Fruit fly (Drosophila melanogaster) whole organism, adult: ENCODE data around the gene Sytbeta.
A peak's percentile ranks its signal among the peaks of the same experiment; 100 is the strongest.

ENCODE experiments used
- CG11617 ChIP-seq: fragments of 200-800 bp; sonication (Bioruptor generic); optimal IDR thresholded peaks from 2 replicates; lab custom pipeline; 2017; ENCODE audit warnings: mild to moderate bottlenecking, missing biosample characterization, missing genetic modification reagents, missing genetic modification characterization
- CG12768 ChIP-seq: fragments of 200-800 bp; sonication (Bioruptor generic); optimal IDR thresholded peaks from 2 replicates; lab custom pipeline; 2017; ENCODE audit warnings: missing biosample characterization, missing genetic modification characterization, mild to moderate bottlenecking, moderate library complexity, missing genetic modification reagents
- CG14711 ChIP-seq: fragments of 200-800 bp; sonication (Bioruptor generic); optimal IDR thresholded peaks from 2 replicates; lab custom pipeline; 2018; ENCODE audit warnings: missing biosample characterization, mild to moderate bottlenecking, missing genetic modification characterization, moderate library complexity
- CG1620 ChIP-seq: fragments of 200-800 bp; sonication (Bioruptor generic); optimal IDR thresholded peaks from 2 replicates; lab custom pipeline; 2016; ENCODE audit warnings: missing biosample characterization, missing genetic modification characterization
- CG33017 ChIP-seq: fragments of 200-800 bp; sonication (Bioruptor generic); optimal IDR thresholded peaks from 2 replicates; lab custom pipeline; 2018; ENCODE audit warnings: missing biosample characterization, mild to moderate bottlenecking, missing genetic modification characterization, moderate library complexity
- CG5204 ChIP-seq: fragments of 200-800 bp; sonication (Bioruptor generic); optimal IDR thresholded peaks from 2 replicates; lab custom pipeline; 2016; ENCODE audit warnings: missing biosample characterization, missing genetic modification characterization
- CG7045 ChIP-seq: fragments of 200-800 bp; sonication (Bioruptor generic); optimal IDR thresholded peaks from 2 replicates; lab custom pipeline; 2017; ENCODE audit warnings: missing biosample characterization, mild to moderate bottlenecking, missing genetic modification characterization
- CG7101 ChIP-seq: fragments of 200-800 bp; sonication (Bioruptor generic); optimal IDR thresholded peaks from 2 replicates; lab custom pipeline; 2018; ENCODE audit warnings: missing biosample characterization, mild to moderate bottlenecking, missing genetic modification characterization, moderate library complexity
- Clk ChIP-seq: fragments of 200-800 bp; sonication (Bioruptor generic); optimal IDR thresholded peaks from 2 replicates; lab custom pipeline; 2017; ENCODE audit warnings: missing biosample characterization, missing genetic modification characterization
- Crg-1 ChIP-seq: fragments of 200-800 bp; sonication (Bioruptor generic); optimal IDR thresholded peaks from 2 replicates; lab custom pipeline; 2016; ENCODE audit warnings: missing biosample characterization, missing genetic modification characterization
- Hr96 ChIP-seq: fragments of 200-800 bp; sonication (Bioruptor generic); optimal IDR thresholded peaks from 2 replicates; lab custom pipeline; 2016; ENCODE audit warnings: missing biosample characterization, missing genetic modification characterization
- Mnt ChIP-seq: fragments of 200-800 bp; sonication (Bioruptor generic); optimal IDR thresholded peaks from 2 replicates; lab custom pipeline; 2016; ENCODE audit warnings: missing biosample characterization, mild to moderate bottlenecking, missing genetic modification characterization
- bab1 ChIP-seq: fragments of 200-800 bp; sonication (Bioruptor generic); optimal IDR thresholded peaks from 3 replicates; lab custom pipeline; 2019; ENCODE audit warnings: missing biosample characterization, mild to moderate bottlenecking, missing genetic modification characterization, moderate library complexity
- cic ChIP-seq: fragments of 200-800 bp; sonication (Bioruptor generic); optimal IDR thresholded peaks from 2 replicates; lab custom pipeline; 2017; ENCODE audit warnings: missing biosample characterization, mild to moderate bottlenecking, missing genetic modification characterization, moderate library complexity
- cnc ChIP-seq, 2 experiments: fragments of >200 bp; optimal IDR thresholded peaks; 2 replicates each; lab custom pipeline; 2017
- kay ChIP-seq: fragments of 200-800 bp; sonication (Bioruptor generic); peaks from one replicate; lab custom pipeline; 2016; ENCODE audit warnings: missing biosample characterization, missing genetic modification characterization, borderline replicate concordance
- ovo ChIP-seq: fragments of 200-800 bp; sonication (Bioruptor generic); optimal IDR thresholded peaks from 2 replicates; lab custom pipeline; 2016; ENCODE audit warnings: missing biosample characterization, missing genetic modification characterization
- pad ChIP-seq: fragments of 200-800 bp; sonication (Bioruptor generic); optimal IDR thresholded peaks from 3 replicates; lab custom pipeline; 2017; ENCODE audit warnings: missing biosample characterization, missing genetic modification characterization, mild to moderate bottlenecking, moderate library complexity, missing genetic modification reagents
- tj ChIP-seq: fragments of 200-800 bp; sonication (Bioruptor generic); optimal IDR thresholded peaks from 3 replicates; lab custom pipeline; 2017; ENCODE audit warnings: missing biosample characterization, mild to moderate bottlenecking, missing genetic modification characterization, moderate library complexity
- toe ChIP-seq: fragments of 200-800 bp; sonication (Bioruptor generic); optimal IDR thresholded peaks from 2 replicates; lab custom pipeline; 2016; ENCODE audit warnings: missing biosample characterization, missing genetic modification characterization

Sytbeta gene

dm6 chr3L:15064877-15065276 lies at the start of gene Sytbeta:
TSS of gene Sytbeta (minus strand) at chr3L:15064977.
- TF ChIP-seq Mnt, result no peak
- TF ChIP-seq kay (GFP tag; lab: Kevin White, UChicago), result no peak

dm6 chr3L:15113257-15113656 lies 48.5 kb upstream of the Sytbeta start, which contains the start of gene CG13458:
TSS of gene CG13458 (plus strand) at chr3L:15113557.
- TF ChIP-seq Mnt, result peak; percentile 33
- peak; percentile 3 for TF ChIP-seq kay (GFP tag; lab: Kevin White, UChicago)
- no peak for TF ChIP-seq Crg-1
- TF ChIP-seq CG7045, result no peak
- no peak for TF ChIP-seq CG33017

DNA sequence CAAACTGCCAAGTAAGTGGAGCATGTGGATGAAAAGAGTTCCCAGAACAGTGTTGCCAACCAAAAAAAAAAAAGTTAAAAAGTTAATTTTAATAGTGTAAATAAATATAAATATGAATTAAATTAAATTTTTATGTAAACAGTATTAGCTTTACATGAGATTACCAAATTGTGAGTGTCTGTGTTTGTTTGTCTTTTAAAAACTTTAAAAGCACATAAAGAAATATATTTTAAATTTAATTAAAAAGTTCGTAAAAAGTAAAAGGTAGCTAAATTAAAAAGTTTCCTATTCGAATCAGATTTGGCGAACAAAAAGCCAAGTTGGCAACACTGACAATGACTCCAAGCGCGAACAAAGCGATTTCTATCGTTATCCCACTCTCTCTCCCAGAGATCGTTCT lies 44.2 kb upstream of the Sytbeta start:
- TF ChIP-seq CG33017, result no peak
- no peak for TF ChIP-seq CG5204 (GFP tag; lab: Kevin White, UChicago)
- no peak for TF ChIP-seq cic (GFP tag; lab: Kevin White, UChicago)
- TF ChIP-seq CG12768 (GFP tag; lab: Kevin White, UChicago), result no peak
- TF ChIP-seq Hr96 (GFP tag; lab: Kevin White, UChicago), result no peak
- no peak for TF ChIP-seq CG1620 (GFP tag; lab: Kevin White, UChicago)
- no peak for TF ChIP-seq toe (GFP tag; lab: Kevin White, UChicago)
- no peak for TF ChIP-seq bab1 (GFP tag; lab: Kevin White, UChicago)
- no peak for TF ChIP-seq tj
- no peak for TF ChIP-seq Clk (GFP tag; lab: Kevin White, UChicago)
- no peak for TF ChIP-seq pad (GFP tag; lab: Kevin White, UChicago)
- TF ChIP-seq CG11617 (GFP tag; lab: Kevin White, UChicago), result no peak
- no peak for TF ChIP-seq ovo (GFP tag; lab: Kevin White, UChicago)
- no peak for TF ChIP-seq Crg-1
- TF ChIP-seq Mnt, result no peak
- TF ChIP-seq cnc (optimal IDR thresholded peaks at IDR 0.05; lab: Kevin White, UChicago), result no peak
- no peak for TF ChIP-seq CG7101 (tag; lab: Kevin White, UChicago)
- no peak for TF ChIP-seq CG7045
- TF ChIP-seq kay (GFP tag; lab: Kevin White, UChicago), result no peak
- no peak for TF ChIP-seq CG14711 (tag; lab: Kevin White, UChicago)

DNA sequence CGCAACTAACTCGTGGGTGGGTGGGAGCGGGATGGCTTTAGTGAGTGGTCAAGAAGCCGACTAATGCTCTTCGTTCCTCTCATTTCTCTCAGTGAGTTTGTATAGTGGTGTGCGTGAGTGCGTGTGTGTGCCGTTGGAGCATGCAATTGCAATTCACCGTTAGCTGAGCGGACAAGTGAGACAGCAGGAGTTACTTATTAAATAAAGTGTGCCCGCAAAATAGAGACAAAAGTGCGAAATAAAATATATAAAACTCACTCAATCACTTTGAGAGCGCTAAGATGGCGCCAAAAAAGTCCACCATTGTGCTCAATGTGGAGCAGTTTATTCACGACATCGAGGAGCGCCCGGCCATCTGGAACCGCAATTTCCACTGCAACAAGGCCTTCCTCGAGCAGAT lies 43.7 kb upstream of the Sytbeta start:
- TF ChIP-seq CG7101 (tag; lab: Kevin White, UChicago) (no peak), pad (GFP tag; lab: Kevin White, UChicago) (peak; percentile 24), ovo (GFP tag; lab: Kevin White, UChicago) (peak; percentile 45), Crg-1 (no peak)

dm6 chr3L:15107776-15108379 lies 43.1 kb upstream of the Sytbeta start:
- TF ChIP-seq bab1 (GFP tag; lab: Kevin White, UChicago), result peak; percentile 52
- peak; percentile 7 for TF ChIP-seq Hr96 (GFP tag; lab: Kevin White, UChicago)
- TF ChIP-seq Clk (GFP tag; lab: Kevin White, UChicago), result no peak
- TF ChIP-seq CG7101 (tag; lab: Kevin White, UChicago), result peak; percentile 64
- no peak for TF ChIP-seq cic (GFP tag; lab: Kevin White, UChicago)
- no peak for TF ChIP-seq Mnt
- TF ChIP-seq pad (GFP tag; lab: Kevin White, UChicago), result peak; percentile 66
- peak; percentile 19 for TF ChIP-seq CG33017
- no peak for TF ChIP-seq cnc (optimal IDR thresholded peaks at IDR 0.05; lab: Kevin White, UChicago)
- no peak for TF ChIP-seq ovo (GFP tag; lab: Kevin White, UChicago)
- TF ChIP-seq CG14711 (tag; lab: Kevin White, UChicago), result peak; percentile 60
- TF ChIP-seq CG11617 (GFP tag; lab: Kevin White, UChicago), result peak; percentile 63
- TF ChIP-seq CG1620 (GFP tag; lab: Kevin White, UChicago), result no peak
- TF ChIP-seq CG5204 (GFP tag; lab: Kevin White, UChicago), result peak; percentile 7
- peak; percentile 5 for TF ChIP-seq tj
- TF ChIP-seq CG7045, result peak; percentile 24
- peak; percentile 31 for TF ChIP-seq kay (GFP tag; lab: Kevin White, UChicago)
- no peak for TF ChIP-seq CG12768 (GFP tag; lab: Kevin White, UChicago)
- TF ChIP-seq toe (GFP tag; lab: Kevin White, UChicago), result peak; percentile 10
- no peak for TF ChIP-seq Crg-1

- TF ChIP-seq pad (GFP tag; lab: Kevin White, UChicago) (no peak), tj (peak; percentile 80)
Measured at dm6 chr3L:15107158-15107775, 42.5 kb upstream of the Sytbeta start.

dm6 chr3L:15105566-15106207 lies 40.9 kb upstream of the Sytbeta start, which contains the start of gene CG45071:
TSS of gene CG45071 (plus strand) at chr3L:15105882.
- TF ChIP-seq CG5204 (GFP tag; lab: Kevin White, UChicago), result no peak
- TF ChIP-seq toe (GFP tag; lab: Kevin White, UChicago), result no peak
- TF ChIP-seq Clk (GFP tag; lab: Kevin White, UChicago), result no peak
- TF ChIP-seq ovo (GFP tag; lab: Kevin White, UChicago), result peak; percentile 52
- no peak for TF ChIP-seq CG33017
- TF ChIP-seq pad (GFP tag; lab: Kevin White, UChicago), result peak; percentile 26
- peak; percentile 94 for TF ChIP-seq tj
